Fruit fly (Drosophila melanogaster) whole organism, embryonic: ENCODE data around the gene Iru.

Source experiments
- Abd-B ChIP-seq: fragments of 200-800 bp; sonication (Bioruptor generic); optimal IDR thresholded peaks from 2 replicates; lab custom pipeline; 2018; ENCODE audit warnings: missing biosample characterization, mild to moderate bottlenecking, missing genetic modification characterization, moderate library complexity
- Atf3 ChIP-seq: fragments of 200-800 bp; sonication (Bioruptor generic); optimal IDR thresholded peaks from 3 replicates; lab custom pipeline; 2016; ENCODE audit warnings: missing biosample characterization, missing genetic modification characterization
- CG10267 ChIP-seq: fragments of 200-800 bp; sonication (Bioruptor generic); optimal IDR thresholded peaks from 2 replicates; lab custom pipeline; 2018; ENCODE audit warnings: missing biosample characterization, mild to moderate bottlenecking, missing genetic modification characterization, moderate library complexity
- CG10543 ChIP-seq: fragments of 200-800 bp; sonication (Bioruptor generic); optimal IDR thresholded peaks from 3 replicates; lab custom pipeline; 2017; ENCODE audit warnings: missing biosample characterization, mild to moderate bottlenecking, missing genetic modification characterization, moderate library complexity
- CG11085 ChIP-seq: fragments of 200-800 bp; sonication (Bioruptor generic); IDR thresholded peaks from 2 replicates; pipeline ENCODE4 v1.3.6; 2022; ENCODE audit warnings: missing biosample characterization, missing genetic modification characterization
- CG12104 ChIP-seq: fragments of 200-800 bp; sonication (Bioruptor generic); optimal IDR thresholded peaks from 3 replicates; lab custom pipeline; 2016; ENCODE audit warnings: missing biosample characterization, missing genetic modification characterization
- CG12744 ChIP-seq: fragments of 200-800 bp; sonication (Bioruptor generic); optimal IDR thresholded peaks from 2 replicates; lab custom pipeline; 2016; ENCODE audit warnings: missing biosample characterization, missing genetic modification characterization
- CG13123 ChIP-seq: fragments of 200-800 bp; sonication (Bioruptor generic); optimal IDR thresholded peaks from 2 replicates; lab custom pipeline; 2016; ENCODE audit warnings: missing biosample characterization, missing genetic modification characterization
- CG15601 ChIP-seq: fragments of 200-800 bp; sonication (Bioruptor generic); optimal IDR thresholded peaks from 3 replicates; lab custom pipeline; 2019; ENCODE audit warnings: missing biosample characterization, mild to moderate bottlenecking, missing genetic modification characterization, moderate library complexity
- CG1603 ChIP-seq: fragments of 200-800 bp; sonication (Bioruptor generic); optimal IDR thresholded peaks from 2 replicates; lab custom pipeline; 2019; ENCODE audit warnings: missing biosample characterization, mild to moderate bottlenecking, missing genetic modification characterization, moderate library complexity
- CG1647 ChIP-seq: fragments of 200-800 bp; sonication (Bioruptor generic); optimal IDR thresholded peaks from 3 replicates; lab custom pipeline; 2016; ENCODE audit warnings: missing biosample characterization, missing genetic modification characterization
- CG16779 ChIP-seq: fragments of 200-800 bp; sonication (Bioruptor generic); IDR thresholded peaks from 2 replicates; pipeline ENCODE4 v1.3.6; 2022; ENCODE audit warnings: missing biosample characterization, missing genetic modification characterization
- CG17361 ChIP-seq: fragments of 200-800 bp; sonication (Bioruptor generic); IDR thresholded peaks from 3 replicates; pipeline ENCODE4 v1.3.6; 2022; ENCODE audit warnings: missing biosample characterization, missing genetic modification characterization
- CG17385 ChIP-seq: fragments of 200-800 bp; sonication (Bioruptor generic); optimal IDR thresholded peaks from 3 replicates; lab custom pipeline; 2018; ENCODE audit warnings: missing biosample characterization, mild to moderate bottlenecking, missing genetic modification characterization
- CG30403 ChIP-seq: fragments of 200-800 bp; sonication (Bioruptor generic); optimal IDR thresholded peaks from 3 replicates; lab custom pipeline; 2016; ENCODE audit warnings: missing biosample characterization, missing genetic modification characterization
- CG31365 ChIP-seq: fragments of 200-800 bp; sonication (Bioruptor generic); optimal IDR thresholded peaks from 2 replicates; lab custom pipeline; 2018; ENCODE audit warnings: missing biosample characterization, mild to moderate bottlenecking, missing genetic modification characterization
- CG34376 ChIP-seq: fragments of 200-800 bp; sonication (Bioruptor generic); optimal IDR thresholded peaks from 2 replicates; lab custom pipeline; 2018; ENCODE audit warnings: missing biosample characterization, mild to moderate bottlenecking, missing genetic modification characterization
- CG3847 ChIP-seq: fragments of 200-800 bp; sonication (Bioruptor generic); IDR thresholded peaks from 2 replicates; pipeline ENCODE4 v1.3.6; 2022; ENCODE audit warnings: missing biosample characterization, missing genetic modification characterization
- CG3995 ChIP-seq: fragments of 200-800 bp; sonication (Bioruptor generic); optimal IDR thresholded peaks from 3 replicates; lab custom pipeline; 2016; ENCODE audit warnings: missing biosample characterization, missing genetic modification characterization
- CG4424 ChIP-seq: fragments of 200-800 bp; sonication (Bioruptor generic); optimal IDR thresholded peaks from 3 replicates; lab custom pipeline; 2016; ENCODE audit warnings: missing biosample characterization, missing genetic modification characterization
- CG4820 ChIP-seq: fragments of 200-800 bp; sonication (Bioruptor generic); optimal IDR thresholded peaks from 3 replicates; lab custom pipeline; 2016; ENCODE audit warnings: missing biosample characterization, missing genetic modification characterization
- CG6854 ChIP-seq: fragments of 200-800 bp; sonication (Bioruptor generic); optimal IDR thresholded peaks from 3 replicates; lab custom pipeline; 2017; ENCODE audit warnings: missing biosample characterization, mild to moderate bottlenecking, missing genetic modification characterization
- CG8089 ChIP-seq: fragments of 200-800 bp; sonication (Bioruptor generic); optimal IDR thresholded peaks from 3 replicates; lab custom pipeline; 2016; ENCODE audit warnings: missing biosample characterization, missing genetic modification characterization
- CG8944 ChIP-seq: fragments of 200-800 bp; sonication (Bioruptor generic); optimal IDR thresholded peaks from 3 replicates; lab custom pipeline; 2016; ENCODE audit warnings: missing biosample characterization, missing genetic modification characterization
- Dip3 ChIP-seq: fragments of 200-800 bp; sonication (Bioruptor generic); optimal IDR thresholded peaks from 3 replicates; lab custom pipeline; 2016; ENCODE audit warnings: missing biosample characterization, missing genetic modification characterization
- GATAe ChIP-seq: fragments of 200-800 bp; sonication (Bioruptor generic); conservative IDR thresholded peaks from 2 replicates; pipeline ENCODE4 v1.3.6; 2022; ENCODE audit warnings: missing biosample characterization, missing genetic modification characterization
- Hey ChIP-seq: fragments of 200-800 bp; sonication (Bioruptor generic); optimal IDR thresholded peaks from 3 replicates; lab custom pipeline; 2018; ENCODE audit warnings: missing biosample characterization, mild to moderate bottlenecking, missing genetic modification characterization
- HmgZ ChIP-seq: fragments of 200-800 bp; sonication (Bioruptor generic); optimal IDR thresholded peaks from 2 replicates; lab custom pipeline; 2018; ENCODE audit warnings: missing biosample characterization, mild to moderate bottlenecking, missing genetic modification characterization
- Mad ChIP-seq: fragments of 200-800 bp; sonication (Bioruptor generic); optimal IDR thresholded peaks from 2 replicates; lab custom pipeline; 2016; ENCODE audit warnings: missing biosample characterization, missing genetic modification characterization
- Meics ChIP-seq: fragments of 200-800 bp; sonication (Bioruptor generic); optimal IDR thresholded peaks from 2 replicates; lab custom pipeline; 2017; ENCODE audit warnings: missing biosample characterization, mild to moderate bottlenecking, missing genetic modification characterization
- Oaz ChIP-seq: fragments of 200-800 bp; sonication (Bioruptor generic); IDR thresholded peaks from 2 replicates; pipeline ENCODE4 v1.3.6; 2022; ENCODE audit warnings: missing biosample characterization, missing genetic modification characterization
- Rx ChIP-seq: fragments of 200-800 bp; sonication (Bioruptor generic); IDR thresholded peaks from 2 replicates; pipeline ENCODE4 v1.3.6; 2022; ENCODE audit warnings: missing biosample characterization, missing genetic modification characterization
- Six4 ChIP-seq: fragments of 200-800 bp; sonication (Bioruptor generic); optimal IDR thresholded peaks from 2 replicates; lab custom pipeline; 2016; ENCODE audit warnings: missing biosample characterization, missing genetic modification characterization
- Stat92E ChIP-seq, 3 experiments: fragments of >200 bp in 2 of 3; fragments of 200-800 bp in 1 of 3; sonication (Bioruptor generic) in 1 of 3; optimal IDR thresholded peaks; 2 replicates each; lab custom pipeline; 2017 to 2019; ENCODE audit warnings: missing biosample characterization in 3 of 3, missing genetic modification characterization in 3 of 3, mild to moderate bottlenecking in 1 of 3, moderate library complexity in 1 of 3
- aop ChIP-seq: fragments of 200-800 bp; sonication (Bioruptor generic); IDR thresholded peaks from 2 replicates; pipeline ENCODE4 v1.3.6; 2022; ENCODE audit warnings: missing biosample characterization, missing genetic modification characterization
- cas ChIP-seq: fragments of 200-800 bp; sonication (Bioruptor generic); IDR thresholded peaks from 2 replicates; pipeline ENCODE4 v1.3.6; 2022; ENCODE audit warnings: missing biosample characterization, missing genetic modification characterization
- cato ChIP-seq: fragments of 200-800 bp; sonication (Bioruptor generic); optimal IDR thresholded peaks from 2 replicates; lab custom pipeline; 2016; ENCODE audit warnings: missing biosample characterization, missing genetic modification characterization, borderline replicate concordance
- cg ChIP-seq: fragments of 200-800 bp; sonication (Bioruptor generic); optimal IDR thresholded peaks from 3 replicates; lab custom pipeline; 2019; ENCODE audit warnings: missing biosample characterization, mild to moderate bottlenecking, missing genetic modification characterization, moderate library complexity
- chif ChIP-seq, 2 experiments: fragments of 200-800 bp; sonication (Bioruptor generic); optimal IDR thresholded peaks; 3 replicates each; lab custom pipeline; 2016; ENCODE audit warnings: missing biosample characterization in 2 of 2, missing genetic modification characterization in 2 of 2
- croc ChIP-seq: fragments of 200-800 bp; sonication (Bioruptor generic); conservative IDR thresholded peaks from 3 replicates; pipeline ENCODE4 v1.3.6; 2022; ENCODE audit warnings: missing biosample characterization, missing genetic modification characterization
- emc ChIP-seq: fragments of 200-800 bp; sonication (Bioruptor generic); optimal IDR thresholded peaks from 2 replicates; lab custom pipeline; 2016; ENCODE audit warnings: missing biosample characterization, missing genetic modification characterization
- klu ChIP-seq: fragments of 200-800 bp; sonication (Bioruptor generic); IDR thresholded peaks from 2 replicates; pipeline ENCODE4 v1.3.6; 2022; ENCODE audit warnings: missing biosample characterization, missing genetic modification characterization
- kni ChIP-seq: fragments of 200-800 bp; sonication (Bioruptor generic); optimal IDR thresholded peaks from 3 replicates; lab custom pipeline; 2017; ENCODE audit warnings: mild to moderate bottlenecking, missing biosample characterization, missing genetic modification reagents, missing genetic modification characterization
- mirr ChIP-seq: fragments of 200-800 bp; sonication (Bioruptor generic); optimal IDR thresholded peaks from 3 replicates; lab custom pipeline; 2018; ENCODE audit warnings: missing biosample characterization, mild to moderate bottlenecking, missing genetic modification characterization
- mld ChIP-seq: fragments of 200-800 bp; sonication (Bioruptor generic); IDR thresholded peaks from 3 replicates; pipeline ENCODE4 v1.3.6; 2022; ENCODE audit warnings: missing biosample characterization, missing genetic modification characterization; ENCODE audit not compliant: partially characterized antibody
- oc ChIP-seq: fragments of 200-800 bp; sonication (Bioruptor generic); optimal IDR thresholded peaks from 2 replicates; lab custom pipeline; 2018; ENCODE audit warnings: missing biosample characterization, mild to moderate bottlenecking, missing genetic modification characterization, moderate library complexity
- salm ChIP-seq: fragments of 200-800 bp; sonication (Bioruptor generic); optimal IDR thresholded peaks from 2 replicates; lab custom pipeline; 2018; ENCODE audit warnings: missing biosample characterization, mild to moderate bottlenecking, missing genetic modification characterization
- sna ChIP-seq: fragments of 200-800 bp; sonication (Bioruptor generic); IDR thresholded peaks from 2 replicates; pipeline ENCODE4 v1.3.6; 2022; ENCODE audit warnings: missing biosample characterization, missing genetic modification characterization; ENCODE audit not compliant: partially characterized antibody
- wdn ChIP-seq: fragments of 200-800 bp; sonication (Bioruptor generic); IDR thresholded peaks from 2 replicates; pipeline ENCODE4 v1.3.6; 2022; ENCODE audit warnings: missing biosample characterization, missing genetic modification characterization

Gene Iru

dm6 chr3R:9033619-9034401 lies 27.6 kb downstream of the Iru start (continued):
- no peak for TF ChIP-seq Oaz
- no peak for TF ChIP-seq Atf3 (GFP tag; lab: Kevin White, UChicago)
- peak; percentile 64 for TF ChIP-seq HmgZ (tag; lab: Kevin White, UChicago)
- peak; percentile 60 for TF ChIP-seq CG13123 (GFP tag; lab: Kevin White, UChicago)
- TF ChIP-seq salm (tag; lab: Kevin White, UChicago), result peak; percentile 79
- peak; percentile 58 for TF ChIP-seq oc (tag; lab: Kevin White, UChicago)
- peak; percentile 32 to 57 for TF ChIP-seq chif (GFP tag; optimal IDR thresholded peaks at IDR 0.05; lab: Kevin White, UChicago)
- no peak for TF ChIP-seq wdn
- peak; percentile 18 for TF ChIP-seq CG8944 (GFP tag; lab: Kevin White, UChicago)
- peak; percentile 77 for TF ChIP-seq CG4424
- TF ChIP-seq CG3995 (GFP tag; lab: Kevin White, UChicago), result peak; percentile 22
- TF ChIP-seq emc, result no peak
- TF ChIP-seq klu, result peak; percentile 48; the same call in 1 of the 2 replicates
- TF ChIP-seq GATAe (GFP tag; lab: Robert Waterston, UW), result no peak
- TF ChIP-seq mirr, result peak; percentile 7
- TF ChIP-seq cg (GFP tag; lab: Kevin White, UChicago), result no peak
- TF ChIP-seq cas (GFP tag; lab: Robert Waterston, UW), result 0 out of 2 replicates have a peak, but pooled peaks have one; percentile 21
- peak; percentile 92 for TF ChIP-seq Meics (GFP tag; lab: Kevin White, UChicago)
- TF ChIP-seq Abd-B (GFP tag; lab: Kevin White, UChicago), result peak; percentile 72
- TF ChIP-seq CG4820 (GFP tag; lab: Kevin White, UChicago), result peak; percentile 48
- TF ChIP-seq CG12104, result peak; percentile 86
- no peak for TF ChIP-seq cato (GFP tag; lab: Kevin White, UChicago)
- peak; percentile 86 for TF ChIP-seq CG10267 (tag; lab: Kevin White, UChicago)
- no peak for TF ChIP-seq CG1647
- TF ChIP-seq CG8089 (GFP tag; lab: Kevin White, UChicago), result no peak
- peak; percentile 60; the same call in 1 of the 2 replicates for TF ChIP-seq CG3847
- peak; percentile 43 for TF ChIP-seq CG1603
- peak; percentile 64 for TF ChIP-seq CG6854
- peak; percentile 94 for TF ChIP-seq CG17361 (GFP tag; lab: Robert Waterston, UW)
- TF ChIP-seq CG30403 (GFP tag; lab: Kevin White, UChicago), result peak; percentile 88
- TF ChIP-seq Stat92E (GFP tag; optimal IDR thresholded peaks at IDR 0.05; lab: Kevin White, UChicago), result peak in 1 of 3 experiments; percentile 83
- no peak for TF ChIP-seq aop (GFP tag; lab: Robert Waterston, UW)
- TF ChIP-seq CG34376 (GFP tag; lab: Kevin White, UChicago), result peak; percentile 84
- peak; percentile 48; the same call in 2 of the 3 replicates for TF ChIP-seq croc (GFP tag; lab: Robert Waterston, UW)
- peak; percentile 64 for TF ChIP-seq kni
- TF ChIP-seq CG12744 (GFP tag; lab: Kevin White, UChicago), result peak; percentile 7
- TF ChIP-seq Rx (GFP tag; lab: Robert Waterston, UW), result no peak
- TF ChIP-seq Hey (tag; lab: Kevin White, UChicago), result peak; percentile 22
- TF ChIP-seq CG17385 (GFP tag; lab: Kevin White, UChicago), result peak; percentile 83
- peak; percentile 58 for TF ChIP-seq Six4 (GFP tag; lab: Kevin White, UChicago)
- TF ChIP-seq sna (GFP tag; lab: Robert Waterston, UW), result 0 out of 2 replicates have a peak, but pooled peaks have one; percentile 13
- peak; percentile 10 for TF ChIP-seq CG31365 (tag; lab: Kevin White, UChicago)
- peak; percentile 50 for TF ChIP-seq Mad (GFP tag; lab: Kevin White, UChicago)
- TF ChIP-seq CG11085 (GFP tag; lab: Robert Waterston, UW), result no peak
- TF ChIP-seq Dip3 (GFP tag; lab: Kevin White, UChicago), result peak; percentile 20
- TF ChIP-seq CG10543 (GFP tag; lab: Kevin White, UChicago), result peak; percentile 91
- TF ChIP-seq CG15601 (tag; lab: Kevin White, UChicago), result peak; percentile 85
- no peak for TF ChIP-seq CG16779 (GFP tag; lab: Robert Waterston, UW)
- no peak for TF ChIP-seq mld
